Worm (Caenorhabditis elegans) whole organism, mixed stage, embryonic: ENCODE results near the gene C08E8.2.

Experiments used
- lin-13 ChIP-seq: fragments of 150-350 bp; optimal IDR thresholded peaks from 2 replicates; lab custom pipeline; 2014; ENCODE audit warnings: missing biosample characterization, missing genetic modification characterization
- nhr-28 ChIP-seq: fragments of 150-350 bp; optimal IDR thresholded peaks from 2 replicates; lab custom pipeline; 2014; ENCODE audit warnings: missing biosample characterization, missing genetic modification characterization

DNA sequence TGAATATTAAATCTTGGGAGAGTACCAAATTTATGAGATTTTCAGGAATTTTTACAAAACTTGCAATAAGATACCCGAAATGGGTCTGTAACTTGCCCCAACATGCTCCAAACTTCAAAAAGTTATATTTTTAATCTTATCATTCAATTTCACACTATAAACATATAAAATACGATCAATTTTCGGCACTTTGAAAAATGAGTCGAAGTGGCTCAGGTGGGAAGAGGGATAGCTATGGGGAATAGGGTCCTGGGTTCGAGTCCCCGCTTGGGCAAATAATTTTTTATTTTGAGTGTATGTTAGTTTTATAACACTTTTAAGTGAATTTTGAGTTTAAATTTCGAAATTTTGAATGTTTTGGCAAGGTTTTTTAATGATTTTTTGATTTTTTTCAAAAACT, 15.4 kb upstream of the C08E8.2 start:
- TF ChIP-seq nhr-28 (tag; lab: Kevin White, UChicago): no peak
- TF ChIP-seq lin-13: no peak
